Worm (Caenorhabditis elegans) whole organism, L1 larva: ENCODE data around the gene gipc-1.

Experiments
- C04F5.9 ChIP-seq: sonication (generic microtip); optimal IDR thresholded peaks from 2 replicates; lab custom pipeline; 2016; ENCODE audit warnings: missing genetic modification characterization, missing compliant biosample characterization
- aha-1 ChIP-seq: fragments of 150-350 bp; optimal IDR thresholded peaks from 2 replicates; lab custom pipeline; 2014; ENCODE audit warnings: missing biosample characterization, missing genetic modification characterization
- aly-2 ChIP-seq: fragments of 150-350 bp; optimal IDR thresholded peaks from 2 replicates; lab custom pipeline; 2014; ENCODE audit warnings: missing biosample characterization, missing genetic modification characterization
- ces-1 ChIP-seq: fragments of 150-350 bp; optimal IDR thresholded peaks from 2 replicates; lab custom pipeline; 2014; ENCODE audit warnings: missing biosample characterization, missing genetic modification reagents, missing genetic modification characterization
- efl-3 ChIP-seq: fragments of 200-800 bp; sonication (Bioruptor generic); optimal IDR thresholded peaks from 2 replicates; lab custom pipeline; 2018; ENCODE audit warnings: mild to moderate bottlenecking, missing genetic modification characterization, missing compliant biosample characterization
- ets-5 ChIP-seq: fragments of 200-800 bp; sonication (Bioruptor generic); IDR thresholded peaks from 2 replicates; pipeline ENCODE4 v1.3.6; 2022; ENCODE audit warnings: missing genetic modification characterization, missing compliant biosample characterization
- fkh-10 ChIP-seq: sonication (generic microtip); optimal IDR thresholded peaks from 2 replicates; lab custom pipeline; 2017; ENCODE audit warnings: missing biosample characterization, missing genetic modification reagents, missing genetic modification characterization
- fkh-4 ChIP-seq: sonication (generic microtip); optimal IDR thresholded peaks from 2 replicates; lab custom pipeline; 2016; ENCODE audit warnings: missing compliant biosample characterization, missing genetic modification characterization, borderline replicate concordance
- fkh-8 ChIP-seq: sonication (generic microtip); optimal IDR thresholded peaks from 2 replicates; lab custom pipeline; 2016; ENCODE audit warnings: mild to moderate bottlenecking, missing genetic modification characterization, missing compliant biosample characterization
- hlh-17 ChIP-seq: fragments of 200-800 bp; sonication (Bioruptor generic); optimal IDR thresholded peaks from 2 replicates; lab custom pipeline; 2018; ENCODE audit warnings: missing genetic modification characterization, mild to moderate bottlenecking, missing compliant biosample characterization, moderate library complexity, borderline replicate concordance
- hlh-4 ChIP-seq: sonication (generic microtip); optimal IDR thresholded peaks from 2 replicates; lab custom pipeline; 2016; ENCODE audit warnings: mild to moderate bottlenecking, missing genetic modification characterization, missing compliant biosample characterization
- hpl-2 ChIP-seq: fragments of 150-350 bp; optimal IDR thresholded peaks from 2 replicates; lab custom pipeline; 2014; ENCODE audit warnings: missing biosample characterization, missing genetic modification reagents, missing genetic modification characterization
- lin-35 ChIP-seq, 2 experiments: fragments of 150-350 bp; optimal IDR thresholded peaks; 2 replicates each; lab custom pipeline; 2014; ENCODE audit warnings: missing biosample characterization in 2 of 2, missing genetic modification characterization in 2 of 2, missing genetic modification reagents in 2 of 2
- lin-39 ChIP-seq: fragments of 150-350 bp; optimal IDR thresholded peaks from 2 replicates; lab custom pipeline; 2014; ENCODE audit warnings: missing biosample characterization, missing genetic modification reagents, missing genetic modification characterization
- lir-3 ChIP-seq: sonication (generic microtip); optimal IDR thresholded peaks from 2 replicates; lab custom pipeline; 2016; ENCODE audit warnings: mild to moderate bottlenecking, missing genetic modification characterization, moderate library complexity, missing compliant biosample characterization; ENCODE audit not compliant: poor library complexity
- mab-9 ChIP-seq: fragments of 200-800 bp; sonication (Bioruptor generic); IDR thresholded peaks from 2 replicates; pipeline ENCODE4 v1.3.6; 2022; ENCODE audit warnings: missing genetic modification reagents, missing genetic modification characterization, missing compliant biosample characterization
- mdl-1 ChIP-seq, 2 experiments: fragments of 150-350 bp; optimal IDR thresholded peaks; 2 replicates each; lab custom pipeline; 2014 to 2017; ENCODE audit warnings: missing biosample characterization in 2 of 2, missing genetic modification characterization in 2 of 2, inconsistent platforms in 1 of 2
- mep-1 ChIP-seq: fragments of 150-350 bp; optimal IDR thresholded peaks from 2 replicates; lab custom pipeline; 2014; ENCODE audit warnings: missing biosample characterization, missing genetic modification characterization
- nhr-12 ChIP-seq: sonication (generic microtip); optimal IDR thresholded peaks from 2 replicates; lab custom pipeline; 2017; ENCODE audit warnings: missing biosample characterization, missing genetic modification characterization
- nhr-20 ChIP-seq: sonication (generic microtip); optimal IDR thresholded peaks from 2 replicates; lab custom pipeline; 2016; ENCODE audit warnings: mild to moderate bottlenecking, missing genetic modification characterization, missing compliant biosample characterization
- nhr-237 ChIP-seq: fragments of 150-350 bp; optimal IDR thresholded peaks from 2 replicates; lab custom pipeline; 2014; ENCODE audit warnings: missing biosample characterization, missing genetic modification characterization
- nhr-28 ChIP-seq: fragments of 150-350 bp; optimal IDR thresholded peaks from 2 replicates; lab custom pipeline; 2014; ENCODE audit warnings: missing biosample characterization, missing genetic modification characterization
- nhr-71 ChIP-seq: sonication (generic microtip); optimal IDR thresholded peaks from 2 replicates; lab custom pipeline; 2016; ENCODE audit warnings: mild to moderate bottlenecking, missing genetic modification characterization, moderate library complexity, missing compliant biosample characterization
- nhr-76 ChIP-seq: sonication (generic microtip); optimal IDR thresholded peaks from 2 replicates; lab custom pipeline; 2017; ENCODE audit warnings: missing biosample characterization, missing genetic modification characterization
- nhr-77 ChIP-seq: fragments of 150-350 bp; optimal IDR thresholded peaks from 2 replicates; lab custom pipeline; 2014; ENCODE audit warnings: missing biosample characterization, missing genetic modification characterization
- nhr-84 ChIP-seq: sonication (generic microtip); optimal IDR thresholded peaks from 2 replicates; lab custom pipeline; 2017; ENCODE audit warnings: missing biosample characterization, missing genetic modification characterization
- nhr-90 ChIP-seq: sonication (generic microtip); optimal IDR thresholded peaks from 2 replicates; lab custom pipeline; 2016; ENCODE audit warnings: mild to moderate bottlenecking, missing genetic modification characterization, missing compliant biosample characterization; ENCODE audit not compliant: poor library complexity
- snpc-4 ChIP-seq: fragments of 150-350 bp; optimal IDR thresholded peaks from 2 replicates; lab custom pipeline; 2014; ENCODE audit warnings: missing biosample characterization, missing genetic modification characterization
- snu-23 ChIP-seq: sonication (generic microtip); optimal IDR thresholded peaks from 2 replicates; lab custom pipeline; 2016; ENCODE audit warnings: missing genetic modification characterization, missing compliant biosample characterization
- sox-4 ChIP-seq: sonication (generic microtip); optimal IDR thresholded peaks from 2 replicates; lab custom pipeline; 2016; ENCODE audit warnings: missing genetic modification characterization, missing compliant biosample characterization
- sptf-1 ChIP-seq: fragments of 150-350 bp; optimal IDR thresholded peaks from 2 replicates; lab custom pipeline; 2014; ENCODE audit warnings: missing biosample characterization, missing genetic modification characterization
- tbx-2 ChIP-seq: sonication (generic microtip); optimal IDR thresholded peaks from 2 replicates; lab custom pipeline; 2016; ENCODE audit warnings: missing genetic modification characterization, missing compliant biosample characterization
- unc-130 ChIP-seq: fragments of 150-350 bp; optimal IDR thresholded peaks from 2 replicates; lab custom pipeline; 2017; ENCODE audit warnings: missing biosample characterization, missing genetic modification characterization, inconsistent platforms
- unc-30 ChIP-seq: sonication (generic microtip); optimal IDR thresholded peaks from 2 replicates; lab custom pipeline; 2017; ENCODE audit warnings: missing biosample characterization, missing genetic modification characterization
- unc-62 ChIP-seq: fragments of 150-350 bp; optimal IDR thresholded peaks from 2 replicates; lab custom pipeline; 2014; ENCODE audit warnings: missing biosample characterization, missing genetic modification reagents, missing genetic modification characterization
- unc-86 ChIP-seq: sonication (generic microtip); optimal IDR thresholded peaks from 2 replicates; lab custom pipeline; 2016; ENCODE audit warnings: missing genetic modification characterization, missing compliant biosample characterization
- unc-98 ChIP-seq: fragments of 200-800 bp; sonication (Bioruptor generic); IDR thresholded peaks from 2 replicates; pipeline ENCODE4 v1.3.6; 2022; ENCODE audit warnings: missing genetic modification characterization, missing compliant biosample characterization
- vab-15 ChIP-seq: sonication (generic microtip); optimal IDR thresholded peaks from 2 replicates; lab custom pipeline; 2017; ENCODE audit warnings: missing genotype, mild to moderate bottlenecking, missing genetic modification characterization, missing compliant biosample characterization
- xbp-1 ChIP-seq: sonication (generic microtip); optimal IDR thresholded peaks from 2 replicates; lab custom pipeline; 2016; ENCODE audit warnings: missing genetic modification characterization, missing compliant biosample characterization
- zag-1 ChIP-seq: fragments of 150-350 bp; optimal IDR thresholded peaks from 2 replicates; lab custom pipeline; 2014; ENCODE audit warnings: missing biosample characterization, missing genetic modification characterization
- ztf-11 ChIP-seq, 2 experiments: sonication (generic microtip); optimal IDR thresholded peaks; 2 replicates each; lab custom pipeline; 2016 to 2017; ENCODE audit warnings: missing genetic modification characterization in 2 of 2, missing biosample characterization in 1 of 2, missing compliant biosample characterization in 1 of 2

gipc-1 gene

DNA sequence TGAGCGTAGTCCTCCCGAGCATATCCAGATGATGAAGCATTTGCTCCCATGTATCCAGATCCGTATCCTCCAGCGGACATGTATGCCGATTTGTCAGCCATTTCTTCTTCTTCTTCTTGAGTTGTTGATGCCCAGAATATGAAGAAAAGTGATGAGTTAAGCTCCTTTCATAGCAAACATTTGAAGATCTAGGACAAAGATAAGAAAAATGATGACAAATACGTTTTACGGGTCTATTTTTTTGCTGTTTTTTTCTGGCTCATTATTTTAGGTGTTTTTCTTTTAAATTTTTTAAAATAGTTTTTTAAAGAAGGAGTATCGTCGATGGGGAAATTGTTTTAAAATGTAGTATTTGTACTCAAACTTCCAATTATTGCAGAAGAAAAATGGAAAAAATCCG, 40.4 kb upstream of the gipc-1 start, which contains the start of gene nspd-9:
Gene nspd-9, minus strand, starts transcription at position 101 of the 400 bp plus-strand sequence.
- TF ChIP-seq vab-15 (tag; lab: Kevin White, UChicago) (no peak), fkh-8 (tag; lab: Kevin White, UChicago) (no peak), mep-1 (tag; lab: Kevin White, UChicago) (no peak), nhr-28 (tag; lab: Kevin White, UChicago) (no peak), mdl-1 (tag; optimal IDR thresholded peaks at IDR 0.05; lab: Kevin White, UChicago) (no peak), efl-3 (GFP tag; lab: Kevin White, UChicago) (no peak), nhr-20 (tag; lab: Kevin White, UChicago) (no peak), unc-86 (tag; lab: Kevin White, UChicago) (no peak), hlh-4 (tag; lab: Kevin White, UChicago) (no peak), nhr-237 (tag; lab: Kevin White, UChicago) (no peak), zag-1 (tag; lab: Kevin White, UChicago) (no peak), aly-2 (tag; lab: Kevin White, UChicago) (no peak), snu-23 (GFP tag; lab: Kevin White, UChicago) (no peak), unc-30 (tag; lab: Kevin White, UChicago) (no peak), ets-5 (GFP tag; lab: Robert Waterston, UW) (no peak), aha-1 (tag; lab: Kevin White, UChicago) (no peak), nhr-71 (tag; lab: Kevin White, UChicago) (no peak), ztf-11 (tag; optimal IDR thresholded peaks at IDR 0.05; lab: Kevin White, UChicago) (no peak), nhr-84 (tag; lab: Kevin White, UChicago) (no peak)

ce11 chrIII:4837429-4837828, 33.1 kb upstream of the gipc-1 start, which contains the start of the genes acbp-7 and F26A1.19:
TSS of gene acbp-7 (plus strand) at chrIII:4837729.
TSS of gene F26A1.19 (plus strand) at chrIII:4837731.
- no peak for TF ChIP-seq nhr-71 (tag; lab: Kevin White, UChicago)
- no peak for TF ChIP-seq nhr-77 (tag; lab: Kevin White, UChicago)
- TF ChIP-seq snpc-4 (tag; lab: Kevin White, UChicago): no peak
- TF ChIP-seq sptf-1 (tag; lab: Kevin White, UChicago): no peak
- no peak for TF ChIP-seq nhr-90 (tag; lab: Kevin White, UChicago)
- no peak for TF ChIP-seq ces-1
- no peak for TF ChIP-seq lin-35 (GFP tag; optimal IDR thresholded peaks at IDR 0.05; lab: Kevin White, UChicago)
- no peak for TF ChIP-seq unc-98 (GFP tag; lab: Robert Waterston, UW)
- TF ChIP-seq fkh-4 (tag; lab: Kevin White, UChicago): no peak
- TF ChIP-seq fkh-10 (GFP tag; lab: Kevin White, UChicago): no peak
- TF ChIP-seq lin-39 (tag; lab: Kevin White, UChicago): no peak
- no peak for TF ChIP-seq unc-130 (tag; lab: Kevin White, UChicago)
- TF ChIP-seq lir-3 (tag; lab: Kevin White, UChicago): no peak
- TF ChIP-seq hpl-2 (GFP tag; lab: Kevin White, UChicago): no peak
- no peak for TF ChIP-seq nhr-76 (tag; lab: Kevin White, UChicago)
- no peak for TF ChIP-seq xbp-1
- no peak for TF ChIP-seq efl-3 (GFP tag; lab: Kevin White, UChicago)

ce11 chrIII:4842173-4842572, 28.4 kb upstream of the gipc-1 start, which contains the start of gene clec-156:
TSS of gene clec-156 (minus strand) at chrIII:4842273.
- TF ChIP-seq snu-23 (GFP tag; lab: Kevin White, UChicago) (no peak), tbx-2 (tag; lab: Kevin White, UChicago) (no peak), nhr-90 (tag; lab: Kevin White, UChicago) (no peak), C04F5.9 (no peak), hlh-17 (no peak), unc-62 (no peak), unc-98 (GFP tag; lab: Robert Waterston, UW) (no peak), mab-9 (no peak), sox-4 (no peak), nhr-76 (tag; lab: Kevin White, UChicago) (no peak), nhr-12 (tag; lab: Kevin White, UChicago) (no peak), lir-3 (tag; lab: Kevin White, UChicago) (no peak), snpc-4 (tag; lab: Kevin White, UChicago) (no peak), mep-1 (tag; lab: Kevin White, UChicago) (no peak), unc-130 (tag; lab: Kevin White, UChicago) (no peak)
